Worm (Caenorhabditis elegans) whole organism, L4 larva: Measurements from ENCODE around the gene F35C11.4.

ENCODE experiments used
- ceh-82 ChIP-seq: sonication (generic microtip); optimal IDR thresholded peaks from 2 replicates; lab custom pipeline; 2017; ENCODE audit warnings: missing biosample characterization, missing genetic modification characterization
- lin-38 ChIP-seq: fragments of 200-800 bp; sonication (Bioruptor generic); IDR thresholded peaks from 2 replicates; pipeline ENCODE4 v1.3.6; 2022; ENCODE audit warnings: missing genetic modification reagents, missing genetic modification characterization, missing compliant biosample characterization
- lir-3 ChIP-seq: sonication (generic microtip); optimal IDR thresholded peaks from 2 replicates; lab custom pipeline; 2016; ENCODE audit warnings: mild to moderate bottlenecking, missing genetic modification characterization, missing compliant biosample characterization
- lsy-2 ChIP-seq, 2 experiments: fragments of 150-350 bp in 1 of 2; sonication (generic microtip) in 1 of 2; optimal IDR thresholded peaks; 2 replicates each; lab custom pipeline; 2014 to 2017; ENCODE audit warnings: missing biosample characterization in 2 of 2, missing genetic modification characterization in 2 of 2
- nhr-237 ChIP-seq: sonication (generic microtip); optimal IDR thresholded peaks from 2 replicates; lab custom pipeline; 2017; ENCODE audit warnings: missing biosample characterization, missing genetic modification characterization
- nhr-28 ChIP-seq: fragments of 150-350 bp; optimal IDR thresholded peaks from 2 replicates; lab custom pipeline; 2014; ENCODE audit warnings: missing biosample characterization, missing genetic modification characterization
- snpc-4 ChIP-seq: fragments of 150-350 bp; optimal IDR thresholded peaks from 2 replicates; lab custom pipeline; 2014; ENCODE audit warnings: missing biosample characterization, missing genetic modification characterization

DNA sequence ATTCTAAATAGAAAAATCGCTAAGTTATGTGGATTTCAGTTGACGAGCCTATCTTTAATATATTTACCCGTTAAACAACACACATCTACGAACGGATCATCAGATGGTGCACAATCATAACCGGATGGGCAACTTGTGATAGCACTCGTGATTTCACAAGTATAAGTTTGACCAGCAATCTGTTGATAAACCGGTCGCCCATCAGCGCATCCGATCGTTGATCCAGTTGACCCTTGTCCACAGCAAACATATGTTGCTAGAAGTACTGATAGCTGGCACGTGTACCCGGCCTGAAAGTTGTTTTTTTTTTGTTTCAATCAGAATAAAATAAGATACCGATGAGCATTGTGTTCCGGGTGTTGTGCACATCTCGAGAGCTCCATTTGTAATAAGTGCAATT, 18.9 kb downstream of the F35C11.4 start:
- no peak for TF ChIP-seq lir-3
- no peak for TF ChIP-seq lin-38 (GFP tag; lab: Robert Waterston, UW)
- no peak for TF ChIP-seq lsy-2 (tag; optimal IDR thresholded peaks at IDR 0.05; lab: Kevin White, UChicago)
- no peak for TF ChIP-seq ceh-82
- TF ChIP-seq snpc-4 (tag; lab: Kevin White, UChicago): no peak
- TF ChIP-seq nhr-237 (tag; lab: Kevin White, UChicago): no peak
- peak; percentile 53 for TF ChIP-seq nhr-28 (tag; lab: Kevin White, UChicago)
